Worm (Caenorhabditis elegans): ENCODE measurements around the gene bath-19.
"Not testable (repeated sequence)": the region's sequence is repeated elsewhere in the genome, so short reads cannot be mapped to it uniquely, and the experiment has no call there.

The bath-19 gene

DNA sequence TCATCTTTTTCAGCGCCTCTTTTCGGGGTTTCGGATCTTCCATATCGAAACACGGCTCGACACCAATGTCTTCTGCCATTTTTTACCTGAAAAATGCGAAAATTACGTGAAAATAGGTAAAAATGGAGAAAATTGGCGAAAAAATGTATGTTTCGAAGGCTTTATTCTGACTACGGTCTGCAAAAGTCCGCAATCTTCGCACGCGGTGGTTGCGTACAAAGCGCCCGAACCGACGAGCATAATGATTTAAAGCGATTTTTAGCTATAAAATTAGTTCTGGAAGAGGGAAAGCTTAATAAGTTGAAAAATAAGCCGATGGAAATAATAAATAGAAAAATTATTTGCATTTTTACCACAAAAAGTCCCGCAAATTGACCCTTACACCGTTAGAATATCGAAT is 19.8 kb upstream of the bath-19 start, which contains the start of gene F07E5.5:
TSS of gene F07E5.5 (minus strand) at position 86 of the 400 bp plus-strand sequence.
- TF ChIP-seq lin-13 (tag; optimal IDR thresholded peaks at IDR 0.05) (peak; percentile 62), ces-1 (GFP tag; optimal IDR thresholded peaks at IDR 0.05) (peak; percentile 41), lsy-2 (tag; optimal IDR thresholded peaks at IDR 0.05) (peak; percentile 94), nhr-28 (tag; optimal IDR thresholded peaks at IDR 0.05) (no peak), mep-1 (tag; optimal IDR thresholded peaks at IDR 0.05) (peak; percentile 37)

DNA sequence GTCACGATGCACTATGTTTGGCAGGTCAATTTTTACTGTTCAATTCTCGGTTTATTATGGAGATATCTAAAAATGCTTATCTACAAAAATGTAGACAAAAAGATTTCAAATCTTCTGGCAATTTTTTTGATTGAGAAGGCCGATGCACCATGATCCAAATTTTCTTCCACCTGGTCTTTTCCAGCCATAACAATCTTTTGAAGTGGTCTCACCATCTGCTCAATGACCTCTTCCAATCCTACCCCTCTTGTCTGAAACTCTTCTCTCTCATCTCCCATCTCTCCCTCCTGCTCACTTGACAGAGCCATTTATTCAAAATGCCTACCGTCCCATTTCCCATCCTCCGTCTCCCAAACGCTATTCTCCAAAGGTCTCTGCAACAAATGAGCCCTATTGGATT is 12.2 kb upstream of the bath-19 start, which contains the start of gene fbxb-35:
TSS of gene fbxb-35 (plus strand) at position 301 of the 400 bp plus-strand sequence.
- TF ChIP-seq ces-1 (GFP tag; optimal IDR thresholded peaks at IDR 0.05) (no peak), lin-13 (tag; optimal IDR thresholded peaks at IDR 0.05) (no peak), lin-32 (GFP tag; optimal IDR thresholded peaks at IDR 0.05) (no peak), pha-4 (tag; optimal IDR thresholded peaks at IDR 0.05) (no peak), cnd-1 (tag; optimal IDR thresholded peaks at IDR 0.05) (peak; percentile 51), ztf-11 (tag; optimal IDR thresholded peaks at IDR 0.05) (no peak)

ce11 chrII:2046556-2046955 is 7.4 kb upstream of the bath-19 start, which contains the start of gene math-1:
TSS of gene math-1 (minus strand) at chrII:2046656.
- not testable (repeated sequence) for TF ChIP-seq unc-62 (GFP tag; optimal IDR thresholded peaks at IDR 0.05); snpc-4 (tag; optimal IDR thresholded peaks at IDR 0.05); bed-3 (GFP tag; optimal IDR thresholded peaks at IDR 0.05)

- TF ChIP-seq cnd-1 (tag; optimal IDR thresholded peaks at IDR 0.05): no peak
- TF ChIP-seq sptf-1 (tag; optimal IDR thresholded peaks at IDR 0.05): no peak
- no peak for TF ChIP-seq hlh-1 (tag; optimal IDR thresholded peaks at IDR 0.05)
- no peak for TF ChIP-seq unc-120 (tag; optimal IDR thresholded peaks at IDR 0.05; ENCODE audit: poor library complexity, severe bottlenecking)
- TF ChIP-seq lsy-2 (tag; optimal IDR thresholded peaks at IDR 0.05): no peak
- TF ChIP-seq lin-32 (GFP tag; optimal IDR thresholded peaks at IDR 0.05): no peak
- no peak for TF ChIP-seq ceh-39 (tag; optimal IDR thresholded peaks at IDR 0.05)
- TF ChIP-seq elt-3 (tag; optimal IDR thresholded peaks at IDR 0.05): no peak
- no peak for TF ChIP-seq ceh-43 (GFP tag; optimal IDR thresholded peaks at IDR 0.05)
- TF ChIP-seq pha-4 (tag; optimal IDR thresholded peaks at IDR 0.05): no peak
- TF ChIP-seq unc-39 (tag; optimal IDR thresholded peaks at IDR 0.05): no peak
- no peak for TF ChIP-seq flh-1 (GFP tag; optimal IDR thresholded peaks at IDR 0.05)
- no peak for TF ChIP-seq drap-1 (GFP tag; optimal IDR thresholded peaks at IDR 0.05)
- no peak for TF ChIP-seq lin-13 (tag; optimal IDR thresholded peaks at IDR 0.05)
- TF ChIP-seq sem-2 (GFP tag; optimal IDR thresholded peaks at IDR 0.05): no peak
These were observed 6.3 kb upstream of the bath-19 start, which contains the start of gene bath-24 for ce11 chrII:2045505-2045904. TSS of gene bath-24 (minus strand) at chrII:2045605.

- TF ChIP-seq elt-1 (tag; optimal IDR thresholded peaks at IDR 0.05; ENCODE audit: borderline replicate concordance, insufficient read depth): no peak
- TF ChIP-seq bed-3 (GFP tag; optimal IDR thresholded peaks at IDR 0.05): no peak
- TF ChIP-seq blmp-1 (tag; optimal IDR thresholded peaks at IDR 0.05): no peak
- no peak for TF ChIP-seq lin-32 (GFP tag; optimal IDR thresholded peaks at IDR 0.05)
- no peak for TF ChIP-seq nhr-237 (tag; optimal IDR thresholded peaks at IDR 0.05)
- no peak for TF ChIP-seq ham-2 (GFP tag; optimal IDR thresholded peaks at IDR 0.05)
- no peak for TF ChIP-seq unc-120 (tag; optimal IDR thresholded peaks at IDR 0.05; ENCODE audit: poor library complexity, severe bottlenecking)
- TF ChIP-seq nhr-2 (tag; optimal IDR thresholded peaks at IDR 0.05): no peak
- no peak for TF ChIP-seq tbx-8 (GFP tag; optimal IDR thresholded peaks at IDR 0.05)
- TF ChIP-seq cnd-1 (tag; optimal IDR thresholded peaks at IDR 0.05): no peak
- TF ChIP-seq sem-2 (GFP tag; optimal IDR thresholded peaks at IDR 0.05): no peak
- no peak for TF ChIP-seq drap-1 (GFP tag; optimal IDR thresholded peaks at IDR 0.05)
- TF ChIP-seq elt-3 (tag; optimal IDR thresholded peaks at IDR 0.05): no peak
- TF ChIP-seq nhr-12 (tag; optimal IDR thresholded peaks at IDR 0.05): no peak
- no peak for TF ChIP-seq ceh-43 (GFP tag; optimal IDR thresholded peaks at IDR 0.05)
These were observed 3.3 kb upstream of the bath-19 start, which contains the start of gene bath-20 for ce11 chrII:2042447-2042846. TSS of gene bath-20 (minus strand) at chrII:2042547.

DNA sequence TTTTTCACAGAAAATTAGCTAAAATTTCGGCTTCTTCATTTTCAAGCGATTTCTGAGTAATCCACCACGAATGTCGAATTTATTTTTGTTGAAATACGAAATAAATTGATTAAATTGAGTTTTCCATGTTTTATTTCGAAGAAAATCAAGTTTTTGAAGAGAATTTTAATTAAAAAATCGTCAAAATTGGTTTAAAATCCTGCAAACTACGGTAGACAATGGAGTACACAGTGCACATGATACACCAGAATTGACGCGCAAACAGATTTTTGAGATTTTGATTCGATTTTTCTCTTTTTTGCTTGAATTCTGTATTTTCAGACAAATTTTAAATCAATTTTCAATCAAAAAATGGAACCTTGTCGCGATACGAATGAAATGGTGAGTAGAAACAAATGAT is 5.9 kb downstream of the bath-19 start, which contains the start of gene F59H6.14:
TSS of gene F59H6.14 (plus strand) at position 301 of the 400 bp plus-strand sequence.
- no peak for TF ChIP-seq blmp-1 (tag; optimal IDR thresholded peaks at IDR 0.05)
- TF ChIP-seq nhr-28 (tag; optimal IDR thresholded peaks at IDR 0.05): no peak
- no peak for TF ChIP-seq unc-39 (tag; optimal IDR thresholded peaks at IDR 0.05)
- no peak for TF ChIP-seq elt-1 (tag; optimal IDR thresholded peaks at IDR 0.05; ENCODE audit: borderline replicate concordance, insufficient read depth)
- TF ChIP-seq zip-8 (tag; optimal IDR thresholded peaks at IDR 0.05): no peak
- no peak for TF ChIP-seq mep-1 (tag; optimal IDR thresholded peaks at IDR 0.05)
- no peak for TF ChIP-seq ztf-11 (tag; optimal IDR thresholded peaks at IDR 0.05)
- no peak for TF ChIP-seq M03D4.4 (tag; optimal IDR thresholded peaks at IDR 0.05)
- TF ChIP-seq nhr-12 (tag; optimal IDR thresholded peaks at IDR 0.05): no peak
- TF ChIP-seq cnd-1 (tag; optimal IDR thresholded peaks at IDR 0.05): no peak
- no peak for TF ChIP-seq unc-120 (tag; optimal IDR thresholded peaks at IDR 0.05; ENCODE audit: poor library complexity, severe bottlenecking)
- TF ChIP-seq hlh-1 (tag; optimal IDR thresholded peaks at IDR 0.05): no peak
- no peak for TF ChIP-seq nhr-76 (tag; optimal IDR thresholded peaks at IDR 0.05)
- no peak for TF ChIP-seq lin-32 (GFP tag; optimal IDR thresholded peaks at IDR 0.05)
- no peak for TF ChIP-seq ces-1 (GFP tag; optimal IDR thresholded peaks at IDR 0.05)
- no peak for TF ChIP-seq unc-62 (GFP tag; optimal IDR thresholded peaks at IDR 0.05)
- TF ChIP-seq lin-13 (tag; optimal IDR thresholded peaks at IDR 0.05): no peak
- TF ChIP-seq mls-2 (tag; optimal IDR thresholded peaks at IDR 0.05): no peak
- TF ChIP-seq snpc-4 (tag; optimal IDR thresholded peaks at IDR 0.05): no peak
- TF ChIP-seq ceh-83 (GFP tag; optimal IDR thresholded peaks at IDR 0.05): no peak
